Worm (Caenorhabditis elegans) whole organism, L4 larva: ENCODE measurements around the gene T19D12.10.

Experiments
- F10B5.3 ChIP-seq: sonication (generic microtip); optimal IDR thresholded peaks from 2 replicates; lab custom pipeline; 2016; ENCODE audit warnings: mild to moderate bottlenecking, missing genetic modification characterization, missing compliant biosample characterization
- F26F4.8 ChIP-seq: fragments of 200-800 bp; sonication (Bioruptor generic); conservative IDR thresholded peaks from 2 replicates; pipeline ENCODE4 v1.3.6; 2022; ENCODE audit warnings: missing genetic modification characterization, missing compliant biosample characterization
- R02D3.7 ChIP-seq: fragments of 150-350 bp; sonication (generic microtip); optimal IDR thresholded peaks from 3 replicates; lab custom pipeline; 2014; ENCODE audit warnings: missing biosample characterization, missing genetic modification characterization
- T20F7.1 ChIP-seq: fragments of 200-800 bp; sonication (Bioruptor generic); optimal IDR thresholded peaks from 2 replicates; lab custom pipeline; 2018; ENCODE audit warnings: mild to moderate bottlenecking, missing genetic modification characterization, missing compliant biosample characterization
- T26A8.4 ChIP-seq: fragments of 200-800 bp; sonication (Bioruptor generic); IDR thresholded peaks from 2 replicates; pipeline ENCODE4 v1.3.6; 2022; ENCODE audit warnings: missing genetic modification characterization, missing compliant biosample characterization
- Y48G9A.11 ChIP-seq: fragments of 200-800 bp; sonication (Bioruptor generic); IDR thresholded peaks from 2 replicates; pipeline ENCODE4 v1.3.6; 2022; ENCODE audit warnings: missing genetic modification reagents, missing genetic modification characterization, missing compliant biosample characterization
- Y5F2A.4 ChIP-seq: fragments of 200-800 bp; sonication (Bioruptor generic); optimal IDR thresholded peaks from 2 replicates; lab custom pipeline; 2018; ENCODE audit warnings: mild to moderate bottlenecking, missing genetic modification characterization, missing compliant biosample characterization
- aha-1 ChIP-seq: fragments of 150-350 bp; peaks from one replicate; lab custom pipeline; 2014; ENCODE audit warnings: missing biosample characterization, missing genetic modification characterization
- aly-2 ChIP-seq: sonication (generic microtip); optimal IDR thresholded peaks from 2 replicates; lab custom pipeline; 2018; ENCODE audit warnings: missing biosample characterization, missing genetic modification characterization
- ama-1 ChIP-seq: fragments of 150-350 bp; optimal IDR thresholded peaks from 2 replicates; lab custom pipeline; 2014; ENCODE audit warnings: inconsistent platforms, mixed read lengths
- attf-4 ChIP-seq: sonication (generic microtip); optimal IDR thresholded peaks from 3 replicates; lab custom pipeline; 2017; ENCODE audit warnings: missing biosample characterization, missing genetic modification characterization
- ceh-32 ChIP-seq: sonication (generic microtip); optimal IDR thresholded peaks from 2 replicates; lab custom pipeline; 2016; ENCODE audit warnings: mild to moderate bottlenecking, missing genetic modification characterization, missing compliant biosample characterization; ENCODE audit not compliant: poor library complexity
- ceh-82 ChIP-seq: sonication (generic microtip); optimal IDR thresholded peaks from 2 replicates; lab custom pipeline; 2017; ENCODE audit warnings: missing biosample characterization, missing genetic modification characterization
- cey-2 ChIP-seq: sonication (generic microtip); optimal IDR thresholded peaks from 3 replicates; lab custom pipeline; 2017; ENCODE audit warnings: missing genetic modification characterization, mild to moderate bottlenecking, missing compliant biosample characterization, antibody characterized with exemption, borderline replicate concordance; ENCODE audit not compliant: insufficient read depth
- daf-12 ChIP-seq: fragments of 150-350 bp; optimal IDR thresholded peaks from 2 replicates; lab custom pipeline; 2014; ENCODE audit warnings: missing biosample characterization, missing genetic modification reagents, missing genetic modification characterization
- daf-16 ChIP-seq, 3 experiments: sonication (generic microtip); optimal IDR thresholded peaks; 2 replicates each; lab custom pipeline; 2016 to 2017; ENCODE audit warnings: missing genetic modification characterization in 3 of 3, missing genetic modification reagents in 3 of 3, mild to moderate bottlenecking in 2 of 3, missing compliant biosample characterization in 2 of 3, missing biosample characterization in 1 of 3, moderate library complexity in 1 of 3
- daf-8 ChIP-seq: fragments of 200-800 bp; sonication (Bioruptor generic); IDR thresholded peaks from 2 replicates; pipeline ENCODE4 v1.3.6; 2022; ENCODE audit warnings: missing genetic modification characterization, missing compliant biosample characterization
- dmd-6 ChIP-seq: fragments of 200-800 bp; sonication (Bioruptor generic); IDR thresholded peaks from 2 replicates; pipeline ENCODE4 v1.3.6; 2022; ENCODE audit warnings: missing genetic modification reagents, missing genetic modification characterization, missing compliant biosample characterization
- duxl-1 ChIP-seq: sonication (generic microtip); optimal IDR thresholded peaks from 2 replicates; lab custom pipeline; 2016; ENCODE audit warnings: mild to moderate bottlenecking, missing genetic modification characterization, moderate library complexity, missing compliant biosample characterization; ENCODE audit not compliant: poor library complexity
- dve-1 ChIP-seq: sonication (generic microtip); optimal IDR thresholded peaks from 2 replicates; lab custom pipeline; 2017; ENCODE audit warnings: antibody characterized with exemption, mild to moderate bottlenecking, missing genetic modification characterization, missing compliant biosample characterization; ENCODE audit not compliant: insufficient read depth
- fkh-10 ChIP-seq: fragments of 150-350 bp; optimal IDR thresholded peaks from 2 replicates; lab custom pipeline; 2014; ENCODE audit warnings: missing biosample characterization, missing genetic modification reagents, missing genetic modification characterization
- hlh-11 ChIP-seq: fragments of 200-800 bp; sonication (Bioruptor generic); optimal IDR thresholded peaks from 2 replicates; lab custom pipeline; 2018; ENCODE audit warnings: mild to moderate bottlenecking, missing genetic modification characterization, missing compliant biosample characterization
- hlh-30 ChIP-seq: sonication (generic microtip); optimal IDR thresholded peaks from 2 replicates; lab custom pipeline; 2017; ENCODE audit warnings: antibody characterized with exemption, mild to moderate bottlenecking, missing genetic modification characterization, missing compliant biosample characterization; ENCODE audit not compliant: insufficient read depth
- hmg-1.1 ChIP-seq: fragments of 200-800 bp; sonication (Bioruptor generic); IDR thresholded peaks from 2 replicates; pipeline ENCODE4 v1.3.6; 2022; ENCODE audit warnings: missing genetic modification reagents, missing genetic modification characterization, missing compliant biosample characterization
- lim-7 ChIP-seq: fragments of 200-800 bp; sonication (Bioruptor generic); IDR thresholded peaks from 2 replicates; pipeline ENCODE4 v1.3.6; 2022; ENCODE audit warnings: missing genetic modification characterization, missing compliant biosample characterization
- lin-13 ChIP-seq: fragments of 150-350 bp; optimal IDR thresholded peaks from 2 replicates; lab custom pipeline; 2014; ENCODE audit warnings: missing biosample characterization, missing genetic modification reagents, missing genetic modification characterization
- lin-39 ChIP-seq: fragments of 150-350 bp; optimal IDR thresholded peaks from 2 replicates; lab custom pipeline; 2014; ENCODE audit warnings: missing biosample characterization, missing genetic modification reagents, missing genetic modification characterization
- mdl-1 ChIP-seq, 2 experiments: fragments of 150-350 bp in 1 of 2; sonication (generic microtip) in 1 of 2; optimal IDR thresholded peaks; 2 replicates each; lab custom pipeline; 2014 to 2017; ENCODE audit warnings: missing biosample characterization in 2 of 2, missing genetic modification characterization in 2 of 2
- mep-1 ChIP-seq: fragments of 150-350 bp; sonication (generic microtip); optimal IDR thresholded peaks from 3 replicates; lab custom pipeline; 2014; ENCODE audit warnings: missing biosample characterization, missing genetic modification characterization
- mxl-2 ChIP-seq: fragments of 200-800 bp; sonication (Bioruptor generic); conservative IDR thresholded peaks from 2 replicates; pipeline ENCODE4 v1.3.6; 2022; ENCODE audit warnings: missing genetic modification reagents, missing genetic modification characterization, missing compliant biosample characterization
- nhr-10 ChIP-seq: fragments of 150-350 bp; optimal IDR thresholded peaks from 2 replicates; lab custom pipeline; 2014; ENCODE audit warnings: missing biosample characterization, missing genetic modification characterization
- nhr-11 ChIP-seq: fragments of 150-350 bp; optimal IDR thresholded peaks from 2 replicates; lab custom pipeline; 2014; ENCODE audit warnings: missing biosample characterization, missing genetic modification characterization
- nhr-111 ChIP-seq: fragments of 200-800 bp; sonication (Bioruptor generic); optimal IDR thresholded peaks from 2 replicates; lab custom pipeline; 2018; ENCODE audit warnings: mild to moderate bottlenecking, missing genetic modification characterization, missing compliant biosample characterization
- nhr-25 ChIP-seq: sonication (generic microtip); optimal IDR thresholded peaks from 2 replicates; lab custom pipeline; 2017; ENCODE audit warnings: missing genetic modification characterization, mild to moderate bottlenecking, missing compliant biosample characterization, antibody characterized with exemption, moderate library complexity, borderline replicate concordance; ENCODE audit not compliant: insufficient read depth
- nhr-28 ChIP-seq: fragments of 150-350 bp; optimal IDR thresholded peaks from 2 replicates; lab custom pipeline; 2014; ENCODE audit warnings: missing biosample characterization, missing genetic modification characterization
- nhr-41 ChIP-seq: fragments of 200-800 bp; sonication (Bioruptor generic); IDR thresholded peaks from 2 replicates; pipeline ENCODE4 v1.3.6; 2022; ENCODE audit warnings: missing genetic modification reagents, missing genetic modification characterization, missing compliant biosample characterization
- nhr-42 ChIP-seq: fragments of 200-800 bp; sonication (Bioruptor generic); IDR thresholded peaks from 2 replicates; pipeline ENCODE4 v1.3.6; 2022; ENCODE audit warnings: missing genetic modification characterization, missing compliant biosample characterization
- nhr-76 ChIP-seq: fragments of 150-350 bp; optimal IDR thresholded peaks from 2 replicates; lab custom pipeline; 2014; ENCODE audit warnings: missing biosample characterization, missing genetic modification characterization
- nhr-77 ChIP-seq: fragments of 150-350 bp; optimal IDR thresholded peaks from 2 replicates; lab custom pipeline; 2014; ENCODE audit warnings: missing biosample characterization, missing genetic modification characterization
- pha-4 ChIP-seq, 2 experiments: fragments of 150-350 bp in 1 of 2; fragments of 200-800 bp in 1 of 2; sonication (Bioruptor generic) in 1 of 2; IDR thresholded peaks in 1 of 2; optimal IDR thresholded peaks in 1 of 2; 2 replicates each; pipeline versions ENCODE4 v1.3.6 to Lab custom; 2014 to 2022; ENCODE audit warnings: missing genetic modification characterization in 2 of 2, missing genetic modification reagents in 2 of 2, missing biosample characterization in 1 of 2, missing compliant biosample characterization in 1 of 2
- php-3 ChIP-seq: fragments of 200-800 bp; sonication (Bioruptor generic); IDR thresholded peaks from 2 replicates; pipeline ENCODE4 v1.3.6; 2022; ENCODE audit warnings: missing genetic modification reagents, missing genetic modification characterization, missing compliant biosample characterization
- pqm-1 ChIP-seq: sonication (generic microtip); optimal IDR thresholded peaks from 2 replicates; lab custom pipeline; 2017; ENCODE audit warnings: missing biosample characterization, missing genetic modification characterization
- tag-97 ChIP-seq: fragments of 200-800 bp; sonication (Bioruptor generic); IDR thresholded peaks from 2 replicates; pipeline ENCODE4 v1.3.6; 2022; ENCODE audit warnings: missing genetic modification characterization, missing compliant biosample characterization
- vab-7 ChIP-seq: fragments of 200-800 bp; sonication (Bioruptor generic); IDR thresholded peaks from 2 replicates; pipeline ENCODE4 v1.3.6; 2022; ENCODE audit warnings: missing genetic modification reagents, missing genetic modification characterization, missing compliant biosample characterization
- ztf-11 ChIP-seq: fragments of 150-350 bp; optimal IDR thresholded peaks from 2 replicates; lab custom pipeline; 2014; ENCODE audit warnings: missing biosample characterization, missing genetic modification characterization

T19D12.10 gene

DNA sequence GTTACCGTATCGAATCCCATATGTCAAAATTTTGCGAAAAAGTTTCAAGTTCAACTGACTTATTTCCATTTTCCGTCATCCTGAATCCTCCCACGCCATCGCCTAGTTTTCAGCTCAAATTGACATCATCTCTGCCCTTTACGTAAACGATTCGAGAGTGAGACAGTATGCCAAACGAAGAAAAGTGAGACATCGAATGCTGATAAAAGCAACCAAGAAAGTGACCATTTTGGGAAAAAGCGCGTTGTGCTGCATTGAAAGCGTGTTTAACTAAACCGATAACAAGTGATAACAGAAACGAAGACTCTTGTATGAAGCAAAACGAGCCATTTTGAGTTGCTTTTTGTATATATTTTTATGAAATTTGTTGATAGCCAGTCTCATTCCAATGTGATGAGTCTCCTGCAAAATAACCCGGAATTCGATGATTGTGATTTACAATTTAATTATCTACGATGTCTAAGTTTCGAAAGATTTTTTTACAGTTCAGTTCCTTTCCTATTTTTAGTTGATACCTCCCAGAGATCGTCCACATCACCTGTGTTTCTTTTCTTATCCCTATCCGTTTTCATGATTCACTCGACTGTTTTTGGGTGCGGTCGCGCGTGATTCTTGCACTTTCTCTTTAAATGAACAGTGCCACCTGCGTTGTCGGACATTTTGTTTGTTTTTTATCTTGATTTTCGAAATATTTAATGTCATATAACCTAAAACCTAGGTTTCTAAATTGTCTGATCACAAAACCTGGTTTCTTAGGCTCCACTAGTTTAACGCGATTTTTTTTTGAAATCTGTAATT, 43.2 kb downstream of the T19D12.10 start (continued):
- no peak for TF ChIP-seq hmg-1.1 (GFP tag; lab: Robert Waterston, UW)
- no peak for TF ChIP-seq aly-2 (tag; lab: Kevin White, UChicago)
- TF ChIP-seq nhr-10 (tag; lab: Kevin White, UChicago): no peak
- peak; percentile 87 for TF ChIP-seq dmd-6
- no peak for TF ChIP-seq mdl-1 (tag; optimal IDR thresholded peaks at IDR 0.05; lab: Kevin White, UChicago)
- TF ChIP-seq attf-4 (tag; lab: Kevin White, UChicago): no peak
- TF ChIP-seq, all 104 proteins: peak for 13

DNA sequence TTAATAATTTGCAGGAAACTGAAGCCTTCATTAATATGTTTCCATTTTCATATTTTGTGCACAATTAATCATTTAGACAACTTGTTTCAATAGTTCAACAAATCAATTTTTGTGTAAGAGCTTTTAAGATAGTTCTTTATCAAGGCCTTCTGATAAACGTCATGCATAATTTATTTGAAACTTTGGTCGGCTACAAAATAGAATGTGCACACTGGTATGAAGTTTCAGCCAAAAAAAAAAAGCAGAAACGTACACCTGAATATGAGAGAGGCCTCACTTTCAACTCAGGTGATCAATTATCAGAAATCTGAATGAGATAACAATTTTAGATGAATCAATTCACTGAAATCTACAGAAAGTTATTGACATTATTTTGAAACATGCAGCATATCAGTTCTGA, 44.2 kb downstream of the T19D12.10 start:
- TF ChIP-seq cey-2 (tag; lab: Kevin White, UChicago) (no peak), aha-1 (tag; lab: Kevin White, UChicago) (peak; percentile 52), R02D3.7 (tag; lab: Kevin White, UChicago) (no peak), dve-1 (tag; lab: Kevin White, UChicago) (peak; percentile 40), ztf-11 (tag; lab: Kevin White, UChicago) (no peak), nhr-41 (GFP tag; lab: Robert Waterston, UW) (no peak), ama-1 (lab: Kevin White, UChicago) (no peak), mxl-2 (GFP tag; lab: Robert Waterston, UW) (no peak), F10B5.3 (tag; lab: Kevin White, UChicago) (no peak), pha-4 (GFP tag; IDR thresholded peaks at IDR 0.05; lab: Robert Waterston, UW) (no peak), pha-4 (tag; optimal IDR thresholded peaks at IDR 0.05; lab: Kevin White, UChicago) (no peak), hmg-1.1 (GFP tag; lab: Robert Waterston, UW) (no peak), Y48G9A.11 (GFP tag; lab: Robert Waterston, UW) (no peak), ceh-32 (tag; lab: Kevin White, UChicago) (no peak), Y5F2A.4 (GFP tag; lab: Kevin White, UChicago) (no peak), lin-39 (no peak), T20F7.1 (no peak), duxl-1 (tag; lab: Kevin White, UChicago) (no peak), daf-12 (no peak), dmd-6 (peak; percentile 43), nhr-28 (tag; lab: Kevin White, UChicago) (peak; percentile 9), daf-16 (GFP tag; optimal IDR thresholded peaks at IDR 0.05; lab: Kevin White, UChicago) (no peak), daf-16 (tag; optimal IDR thresholded peaks at IDR 0.05; lab: Kevin White, UChicago) (peak; percentile 21)

DNA sequence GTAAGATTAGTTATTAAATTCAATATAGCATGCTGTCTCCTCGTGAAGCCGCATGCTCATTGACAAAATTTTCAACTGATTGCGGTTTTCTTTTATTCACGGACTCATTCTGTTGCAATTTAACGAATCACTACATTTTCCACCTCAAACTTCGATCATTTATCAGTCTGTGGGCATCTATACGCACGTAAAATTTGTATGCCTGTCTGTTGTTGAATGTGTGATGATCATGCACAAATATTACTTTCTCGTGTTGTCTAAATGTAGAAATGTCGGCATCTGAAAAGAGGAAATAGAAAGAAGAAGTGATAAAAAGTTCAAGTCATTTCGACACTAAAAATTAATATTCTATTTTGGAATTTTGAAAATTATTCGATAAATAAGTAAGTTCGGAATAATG, 46.1 kb downstream of the T19D12.10 start:
- TF ChIP-seq nhr-42 (GFP tag; lab: Robert Waterston, UW): no peak
- no peak for TF ChIP-seq F26F4.8 (GFP tag; lab: Robert Waterston, UW)
- TF ChIP-seq lin-13 (GFP tag; lab: Kevin White, UChicago): no peak
- no peak for TF ChIP-seq ceh-82
- no peak for TF ChIP-seq daf-8 (GFP tag; lab: Robert Waterston, UW)
- TF ChIP-seq lim-7: no peak
- peak; percentile 44 for TF ChIP-seq hlh-11 (tag; lab: Kevin White, UChicago)
- no peak for TF ChIP-seq pha-4 (GFP tag; IDR thresholded peaks at IDR 0.05; lab: Robert Waterston, UW)
- no peak for TF ChIP-seq pha-4 (tag; optimal IDR thresholded peaks at IDR 0.05; lab: Kevin White, UChicago)
- TF ChIP-seq nhr-76: no peak
- TF ChIP-seq dve-1 (tag; lab: Kevin White, UChicago): peak; percentile 75
- TF ChIP-seq mep-1: peak; percentile 19
- peak; percentile 92 for TF ChIP-seq pqm-1 (tag; lab: Kevin White, UChicago)
- TF ChIP-seq nhr-11 (tag; lab: Kevin White, UChicago): no peak
- no peak for TF ChIP-seq tag-97 (GFP tag; lab: Robert Waterston, UW)
- TF ChIP-seq hlh-30 (tag; lab: Kevin White, UChicago): peak; percentile 51
- no peak for TF ChIP-seq nhr-111 (GFP tag; lab: Kevin White, UChicago)
- 0 out of 2 replicates have a peak, but pooled peaks have one; percentile 10 for TF ChIP-seq php-3 (GFP tag; lab: Robert Waterston, UW)
- TF ChIP-seq fkh-10: no peak
- TF ChIP-seq ama-1 (lab: Kevin White, UChicago): no peak
- no peak for TF ChIP-seq nhr-41 (GFP tag; lab: Robert Waterston, UW)
- TF ChIP-seq T26A8.4 (GFP tag; lab: Robert Waterston, UW): no peak
- TF ChIP-seq lin-39: no peak
- TF ChIP-seq nhr-77: no peak
- TF ChIP-seq nhr-25 (tag; lab: Kevin White, UChicago): no peak
- no peak for TF ChIP-seq vab-7
